Worm (Caenorhabditis elegans): ENCODE data around the gene clu-1.

- no peak for TF ChIP-seq ztf-29 (GFP tag; IDR thresholded peaks at IDR 0.05)
- TF ChIP-seq cog-1 (tag; optimal IDR thresholded peaks at IDR 0.05): no peak
- no peak for TF ChIP-seq klf-2 (GFP tag; conservative IDR thresholded peaks at IDR 0.05)
- no peak for TF ChIP-seq flt-1 (GFP tag; IDR thresholded peaks at IDR 0.05)
- TF ChIP-seq tab-1 (GFP tag; IDR thresholded peaks at IDR 0.05): no peak
These were observed 20.2 kb downstream of the clu-1 start for ce11 chrIII:9501072-9501471.
